Fruit fly (Drosophila melanogaster) whole organism, prepupa: ENCODE results near the gene CG32037.

ENCODE experiments used
- Blimp-1 ChIP-seq: fragments of 200-800 bp; sonication (Bioruptor generic); optimal IDR thresholded peaks from 3 replicates; lab custom pipeline; 2017; ENCODE audit warnings: missing biosample characterization, missing genetic modification characterization, mild to moderate bottlenecking, moderate library complexity, missing genetic modification reagents
- CG10631 ChIP-seq: fragments of 200-800 bp; sonication (Bioruptor generic); optimal IDR thresholded peaks from 2 replicates; lab custom pipeline; 2016; ENCODE audit warnings: missing biosample characterization, missing genetic modification characterization
- CG11294 ChIP-seq: fragments of 200-800 bp; sonication (Bioruptor generic); IDR thresholded peaks from 2 replicates; pipeline ENCODE4 v1.3.6; 2022; ENCODE audit warnings: missing biosample characterization, missing genetic modification characterization
- CG11762 ChIP-seq: fragments of 200-800 bp; sonication (Bioruptor generic); optimal IDR thresholded peaks from 3 replicates; lab custom pipeline; 2016; ENCODE audit warnings: missing biosample characterization, missing genetic modification characterization; ENCODE audit not compliant: insufficient read depth
- CG11902 ChIP-seq: fragments of 200-800 bp; sonication (Bioruptor generic); optimal IDR thresholded peaks from 3 replicates; lab custom pipeline; 2016; ENCODE audit warnings: missing biosample characterization, missing genetic modification characterization
- CG15336 ChIP-seq: fragments of 200-800 bp; sonication (Bioruptor generic); IDR thresholded peaks from 2 replicates; pipeline ENCODE4 v1.3.6; 2022; ENCODE audit warnings: missing biosample characterization, missing genetic modification characterization
- CG1621 ChIP-seq: fragments of 200-800 bp; sonication (Bioruptor generic); optimal IDR thresholded peaks from 3 replicates; lab custom pipeline; 2018; ENCODE audit warnings: missing biosample characterization, mild to moderate bottlenecking, missing genetic modification characterization
- CG16779 ChIP-seq: fragments of 200-800 bp; sonication (Bioruptor generic); optimal IDR thresholded peaks from 3 replicates; lab custom pipeline; 2017; ENCODE audit warnings: missing biosample characterization, mild to moderate bottlenecking, missing genetic modification characterization
- CG3032 ChIP-seq: fragments of 200-800 bp; optimal IDR thresholded peaks from 2 replicates; lab custom pipeline; 2019; ENCODE audit warnings: missing biosample characterization, mild to moderate bottlenecking, missing genetic modification characterization, moderate library complexity
- CG31627 ChIP-seq: fragments of 200-800 bp; sonication (Bioruptor generic); optimal IDR thresholded peaks from 3 replicates; lab custom pipeline; 2016; ENCODE audit warnings: missing biosample characterization, missing genetic modification characterization
- CG32006 ChIP-seq: fragments of 200-800 bp; sonication (Bioruptor generic); optimal IDR thresholded peaks from 3 replicates; lab custom pipeline; 2017; ENCODE audit warnings: missing biosample characterization, mild to moderate bottlenecking, missing genetic modification characterization
- CG34406 ChIP-seq: fragments of 200-800 bp; sonication (Bioruptor generic); optimal IDR thresholded peaks from 3 replicates; lab custom pipeline; 2016; ENCODE audit warnings: missing biosample characterization, missing genetic modification characterization
- CG3919 ChIP-seq: fragments of 200-800 bp; sonication (Bioruptor generic); optimal IDR thresholded peaks from 3 replicates; lab custom pipeline; 2016; ENCODE audit warnings: missing biosample characterization, missing genetic modification characterization
- CG4318 ChIP-seq: fragments of 200-800 bp; sonication (Bioruptor generic); optimal IDR thresholded peaks from 3 replicates; lab custom pipeline; 2017; ENCODE audit warnings: missing biosample characterization, mild to moderate bottlenecking, missing genetic modification characterization
- CG6163 ChIP-seq: fragments of 200-800 bp; sonication (Bioruptor generic); IDR thresholded peaks from 3 replicates; pipeline ENCODE4 v1.3.6; 2022; ENCODE audit warnings: missing biosample characterization, missing genetic modification characterization
- CG6792 ChIP-seq: fragments of 200-800 bp; sonication (Bioruptor generic); optimal IDR thresholded peaks from 3 replicates; lab custom pipeline; 2016; ENCODE audit warnings: missing biosample characterization, missing genetic modification characterization
- CG6808 ChIP-seq: fragments of 200-800 bp; sonication (Bioruptor generic); optimal IDR thresholded peaks from 3 replicates; lab custom pipeline; 2017; ENCODE audit warnings: missing biosample characterization, missing genetic modification characterization, mild to moderate bottlenecking, moderate library complexity, missing genetic modification reagents
- CG6854 ChIP-seq: fragments of 200-800 bp; sonication (Bioruptor generic); optimal IDR thresholded peaks from 2 replicates; lab custom pipeline; 2017; ENCODE audit warnings: missing biosample characterization, mild to moderate bottlenecking, missing genetic modification characterization
- CG7368 ChIP-seq: fragments of 200-800 bp; sonication (Bioruptor generic); optimal IDR thresholded peaks from 3 replicates; lab custom pipeline; 2016; ENCODE audit warnings: missing biosample characterization, missing genetic modification characterization
- CG8119 ChIP-seq: fragments of 200-800 bp; sonication (Bioruptor generic); IDR thresholded peaks from 3 replicates; pipeline ENCODE4 v1.3.6; 2022; ENCODE audit warnings: missing biosample characterization, missing genetic modification characterization
- CG8319 ChIP-seq: fragments of 200-800 bp; sonication (Bioruptor generic); optimal IDR thresholded peaks from 3 replicates; lab custom pipeline; 2016; ENCODE audit warnings: missing biosample characterization, missing genetic modification characterization
- CG8632 ChIP-seq: fragments of 200-800 bp; sonication (Bioruptor generic); optimal IDR thresholded peaks from 3 replicates; lab custom pipeline; 2016; ENCODE audit warnings: missing biosample characterization, missing genetic modification characterization
- CG9139 ChIP-seq: fragments of 200-800 bp; sonication (Bioruptor generic); optimal IDR thresholded peaks from 3 replicates; lab custom pipeline; 2017; ENCODE audit warnings: missing biosample characterization, mild to moderate bottlenecking, missing genetic modification characterization
- Eip75B ChIP-seq: fragments of 200-800 bp; sonication (Bioruptor generic); optimal IDR thresholded peaks from 3 replicates; lab custom pipeline; 2016; ENCODE audit warnings: missing biosample characterization, missing genetic modification characterization
- Eip78C ChIP-seq: fragments of 200-800 bp; sonication (Bioruptor generic); peaks from one replicate; lab custom pipeline; 2016; ENCODE audit warnings: missing biosample characterization, missing genetic modification characterization
- Eip93F ChIP-seq: fragments of 200-800 bp; sonication (Bioruptor generic); optimal IDR thresholded peaks from 2 replicates; lab custom pipeline; 2016; ENCODE audit warnings: missing biosample characterization, mild to moderate bottlenecking, missing genetic modification characterization
- Ets21C ChIP-seq: fragments of 200-800 bp; sonication (Bioruptor generic); optimal IDR thresholded peaks from 3 replicates; lab custom pipeline; 2016; ENCODE audit warnings: missing biosample characterization, missing genetic modification characterization
- Gug ChIP-seq: fragments of 200-800 bp; sonication (Bioruptor generic); IDR thresholded peaks from 2 replicates; pipeline ENCODE4 v1.3.6; 2022; ENCODE audit warnings: missing biosample characterization, missing genetic modification characterization
- Hr38 ChIP-seq: sonication (Bioruptor generic); optimal IDR thresholded peaks from 2 replicates; lab custom pipeline; 2016; ENCODE audit warnings: missing biosample characterization, missing genetic modification characterization
- Hr39 ChIP-seq: fragments of 200-800 bp; sonication (Bioruptor generic); optimal IDR thresholded peaks from 2 replicates; lab custom pipeline; 2016; ENCODE audit warnings: missing biosample characterization, missing genetic modification characterization
- Hr4 ChIP-seq: fragments of 200-800 bp; sonication (Bioruptor generic); optimal IDR thresholded peaks from 3 replicates; lab custom pipeline; 2016; ENCODE audit warnings: missing biosample characterization, missing genetic modification characterization
- Met ChIP-seq: fragments of 200-800 bp; sonication (Bioruptor generic); optimal IDR thresholded peaks from 3 replicates; lab custom pipeline; 2016; ENCODE audit warnings: missing biosample characterization, missing genetic modification characterization
- OdsH ChIP-seq: fragments of 200-800 bp; sonication (Bioruptor generic); optimal IDR thresholded peaks from 3 replicates; lab custom pipeline; 2016; ENCODE audit warnings: missing biosample characterization, missing genetic modification characterization
- Smox ChIP-seq: fragments of 200-800 bp; sonication (Bioruptor generic); optimal IDR thresholded peaks from 3 replicates; lab custom pipeline; 2016; ENCODE audit warnings: missing biosample characterization, missing genetic modification characterization
- Sox102F ChIP-seq: fragments of 200-800 bp; sonication (Bioruptor generic); optimal IDR thresholded peaks from 2 replicates; lab custom pipeline; 2016; ENCODE audit warnings: missing biosample characterization, mild to moderate bottlenecking, missing genetic modification characterization
- Sox14 ChIP-seq: fragments of 200-800 bp; sonication (Bioruptor generic); optimal IDR thresholded peaks from 3 replicates; lab custom pipeline; 2016; ENCODE audit warnings: missing biosample characterization, missing genetic modification characterization
- Sox15 ChIP-seq: fragments of 200-800 bp; sonication (Bioruptor generic); optimal IDR thresholded peaks from 3 replicates; lab custom pipeline; 2016; ENCODE audit warnings: missing biosample characterization, missing genetic modification characterization
- achi ChIP-seq: fragments of 200-800 bp; sonication (Bioruptor generic); optimal IDR thresholded peaks from 3 replicates; lab custom pipeline; 2016; ENCODE audit warnings: missing biosample characterization, missing genetic modification characterization
- acj6 ChIP-seq: fragments of 200-800 bp; sonication (Bioruptor generic); optimal IDR thresholded peaks from 3 replicates; lab custom pipeline; 2016; ENCODE audit warnings: missing biosample characterization, missing genetic modification characterization
- cyc ChIP-seq: fragments of 200-800 bp; sonication (Bioruptor generic); optimal IDR thresholded peaks from 3 replicates; lab custom pipeline; 2016; ENCODE audit warnings: missing biosample characterization, missing genetic modification characterization
- dac ChIP-seq: fragments of 200-800 bp; sonication (Bioruptor generic); optimal IDR thresholded peaks from 2 replicates; lab custom pipeline; 2017; ENCODE audit warnings: missing biosample characterization, mild to moderate bottlenecking, missing genetic modification characterization
- dsx ChIP-seq: fragments of 200-800 bp; optimal IDR thresholded peaks from 3 replicates; lab custom pipeline; 2019; ENCODE audit warnings: missing biosample characterization, mild to moderate bottlenecking, missing genetic modification characterization, moderate library complexity; ENCODE audit not compliant: poor library complexity, severe bottlenecking
- eg ChIP-seq: fragments of 200-800 bp; sonication (Bioruptor generic); IDR thresholded peaks from 3 replicates; pipeline ENCODE4 v1.3.6; 2022; ENCODE audit warnings: missing biosample characterization, missing genetic modification characterization
- fd59A ChIP-seq: fragments of 200-800 bp; sonication (Bioruptor generic); optimal IDR thresholded peaks from 2 replicates; lab custom pipeline; 2017; ENCODE audit warnings: missing biosample characterization, mild to moderate bottlenecking, missing genetic modification characterization, missing genetic modification reagents
- fd85E ChIP-seq: fragments of 200-800 bp; sonication (Bioruptor generic); optimal IDR thresholded peaks from 3 replicates; lab custom pipeline; 2016; ENCODE audit warnings: missing biosample characterization, missing genetic modification characterization
- fkh ChIP-seq: fragments of 200-800 bp; sonication (Bioruptor generic); optimal IDR thresholded peaks from 3 replicates; lab custom pipeline; 2017; ENCODE audit warnings: missing biosample characterization, mild to moderate bottlenecking, missing genetic modification characterization, moderate library complexity
- lz ChIP-seq: fragments of 200-800 bp; sonication (Bioruptor generic); optimal IDR thresholded peaks from 3 replicates; lab custom pipeline; 2016; ENCODE audit warnings: missing biosample characterization, missing genetic modification characterization
- net ChIP-seq: fragments of 200-800 bp; sonication (Bioruptor generic); optimal IDR thresholded peaks from 3 replicates; lab custom pipeline; 2016; ENCODE audit warnings: missing biosample characterization, missing genetic modification characterization
- pdm3 ChIP-seq: fragments of 200-800 bp; sonication (Bioruptor generic); optimal IDR thresholded peaks from 3 replicates; lab custom pipeline; 2016; ENCODE audit warnings: missing biosample characterization, missing genetic modification characterization
- spab ChIP-seq: fragments of 200-800 bp; sonication (Bioruptor generic); optimal IDR thresholded peaks from 2 replicates; lab custom pipeline; 2017; ENCODE audit warnings: missing biosample characterization, mild to moderate bottlenecking, missing genetic modification characterization, missing genetic modification reagents
- ss ChIP-seq, 2 experiments: fragments of 200-800 bp; sonication (Bioruptor generic); optimal IDR thresholded peaks; 2 replicates in 1 of 2; 3 replicates in 1 of 2; lab custom pipeline; 2017 to 2018; ENCODE audit warnings: mild to moderate bottlenecking in 2 of 2, missing biosample characterization in 2 of 2, missing genetic modification characterization in 2 of 2, moderate library complexity in 1 of 2
- svp ChIP-seq: fragments of 200-800 bp; sonication (Bioruptor generic); peaks from one replicate; lab custom pipeline; 2016; ENCODE audit warnings: missing biosample characterization, missing genetic modification characterization

CG32037 gene

DNA sequence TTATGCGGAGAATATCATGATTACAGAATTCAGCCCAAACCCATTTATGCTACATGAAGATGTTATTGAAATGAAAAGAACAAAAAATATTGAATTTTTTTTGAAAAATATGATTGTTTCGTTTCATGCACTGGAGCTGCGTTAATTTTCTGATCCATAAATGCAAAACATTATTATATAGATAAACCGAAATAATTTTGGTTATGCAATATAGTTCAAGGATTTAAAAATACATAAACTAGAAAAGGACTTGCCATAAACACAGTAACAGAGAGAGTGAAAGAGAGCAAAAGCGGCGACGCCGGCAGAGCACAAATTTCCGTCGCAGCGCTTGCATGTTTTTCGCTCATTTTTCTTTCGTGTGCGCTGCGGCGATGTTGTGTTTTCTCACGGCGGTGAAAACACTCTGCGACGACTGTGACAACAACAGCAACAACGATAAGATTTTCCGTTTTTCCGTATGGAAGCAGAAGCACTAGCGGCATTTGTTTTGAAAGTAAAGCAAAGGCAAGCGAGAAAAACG is 29.7 kb downstream of the CG32037 start:
- TF ChIP-seq net (GFP tag; lab: Kevin White, UChicago) (peak; percentile 91), CG7368 (GFP tag; lab: Kevin White, UChicago) (peak; percentile 80), Hr39 (GFP tag; lab: Kevin White, UChicago) (peak; percentile 64), fd85E (GFP tag; lab: Kevin White, UChicago) (peak; percentile 83), CG8319 (peak; percentile 52), CG11762 (GFP tag; lab: Kevin White, UChicago) (peak; percentile 81), Smox (peak; percentile 89), CG3919 (GFP tag; lab: Kevin White, UChicago) (peak; percentile 89), achi (peak; percentile 90), Sox15 (GFP tag; lab: Kevin White, UChicago) (peak; percentile 56), CG11294 (GFP tag; lab: Robert Waterston, UW) (peak; percentile 78), Hr38 (GFP tag; lab: Kevin White, UChicago) (no peak), CG9139 (GFP tag; lab: Kevin White, UChicago) (peak; percentile 71), Eip78C (GFP tag; lab: Kevin White, UChicago) (peak; percentile 99), lz (peak; percentile 90), CG6854 (GFP tag; lab: Kevin White, UChicago) (peak; percentile 85), CG6792 (GFP tag; lab: Kevin White, UChicago) (peak; percentile 86), Sox102F (GFP tag; lab: Kevin White, UChicago) (peak; percentile 89), CG32006 (GFP tag; lab: Kevin White, UChicago) (peak; percentile 96), eg (GFP tag; lab: Robert Waterston, UW) (peak; percentile 90), fd59A (GFP tag; lab: Kevin White, UChicago) (peak; percentile 81), CG8632 (peak; percentile 83), pdm3 (GFP tag; lab: Kevin White, UChicago) (peak; percentile 91), Eip93F (GFP tag; lab: Kevin White, UChicago) (peak; percentile 76), Hr4 (peak; percentile 96), Ets21C (peak; percentile 76), acj6 (GFP tag; lab: Kevin White, UChicago) (peak; percentile 87), CG10631 (GFP tag; lab: Kevin White, UChicago) (peak; percentile 79), CG8119 (GFP tag; lab: Robert Waterston, UW) (peak; percentile 96), CG15336 (GFP tag; lab: Robert Waterston, UW) (peak; percentile 95), CG6808 (GFP tag; lab: Kevin White, UChicago) (peak; percentile 83), Blimp-1 (GFP tag; lab: Kevin White, UChicago) (peak; percentile 80), cyc (peak; percentile 80), CG11902 (peak; percentile 59), dsx (GFP tag; lab: Kevin White, UChicago) (peak; percentile 85), Gug (peak; percentile 87), CG31627 (GFP tag; lab: Kevin White, UChicago) (peak; percentile 77), CG34406 (GFP tag; lab: Kevin White, UChicago) (peak; percentile 87), fkh (GFP tag; lab: Kevin White, UChicago) (peak; percentile 29), CG1621 (peak; percentile 73), Met (peak; percentile 90), CG3032 (peak; percentile 91), OdsH (GFP tag; lab: Kevin White, UChicago) (peak; percentile 91), CG6163 (GFP tag; lab: Robert Waterston, UW) (peak; percentile 87), CG4318 (peak; percentile 88), Eip75B (GFP tag; lab: Kevin White, UChicago) (peak; percentile 91), CG16779 (tag; lab: Kevin White, UChicago) (peak; percentile 90), svp (GFP tag; lab: Kevin White, UChicago) (peak; percentile 95), ss (GFP tag; optimal IDR thresholded peaks at IDR 0.05; lab: Kevin White, UChicago) (peak; percentile 66 to 84), spab (GFP tag; lab: Kevin White, UChicago) (peak; percentile 85), dac (peak; percentile 89), Sox14 (GFP tag; lab: Kevin White, UChicago) (peak; percentile 86)
